Fruit fly (Drosophila melanogaster) whole organism, pupa: Measurements from ENCODE around the gene Sec63.
A peak's percentile ranks its signal among the peaks of the same experiment; 100 is the strongest.

Experiments used
- CG10348 ChIP-seq: fragments of 200-800 bp; sonication (Bioruptor generic); IDR thresholded peaks from 2 replicates; pipeline ENCODE4 v1.3.6; 2022; ENCODE audit warnings: missing biosample characterization, missing genetic modification characterization
- CG12605 ChIP-seq: fragments of 200-800 bp; sonication (Bioruptor generic); IDR thresholded peaks from 2 replicates; pipeline ENCODE4 v1.3.6; 2022; ENCODE audit warnings: missing biosample characterization, missing genetic modification characterization
- CG13204 ChIP-seq: fragments of 200-800 bp; sonication (Bioruptor generic); optimal IDR thresholded peaks from 2 replicates; lab custom pipeline; 2018; ENCODE audit warnings: missing biosample characterization, mild to moderate bottlenecking, missing genetic modification characterization, moderate library complexity
- CG14655 ChIP-seq: fragments of 200-800 bp; sonication (Bioruptor generic); optimal IDR thresholded peaks from 3 replicates; lab custom pipeline; 2017; ENCODE audit warnings: mild to moderate bottlenecking, missing biosample characterization, missing genetic modification reagents, missing genetic modification characterization
- CG15710 ChIP-seq: fragments of 200-800 bp; sonication (Bioruptor generic); optimal IDR thresholded peaks from 2 replicates; lab custom pipeline; 2018; ENCODE audit warnings: missing biosample characterization, mild to moderate bottlenecking, missing genetic modification characterization, moderate library complexity
- CG17806 ChIP-seq: fragments of 200-800 bp; sonication (Bioruptor generic); optimal IDR thresholded peaks from 2 replicates; lab custom pipeline; 2018; ENCODE audit warnings: missing biosample characterization, mild to moderate bottlenecking, missing genetic modification characterization, moderate library complexity
- CG32121 ChIP-seq: fragments of 200-800 bp; sonication (Bioruptor generic); IDR thresholded peaks from 2 replicates; pipeline ENCODE4 v1.3.6; 2022; ENCODE audit warnings: missing biosample characterization, missing genetic modification characterization
- CG34367 ChIP-seq: fragments of 200-800 bp; sonication (Bioruptor generic); optimal IDR thresholded peaks from 2 replicates; lab custom pipeline; 2018; ENCODE audit warnings: missing biosample characterization, mild to moderate bottlenecking, missing genetic modification characterization
- CG4496 ChIP-seq: fragments of 200-800 bp; sonication (Bioruptor generic); IDR thresholded peaks from 3 replicates; pipeline ENCODE4 v1.3.6; 2022; ENCODE audit warnings: missing biosample characterization, missing genetic modification characterization
- CG8159 ChIP-seq: fragments of 200-800 bp; sonication (Bioruptor generic); optimal IDR thresholded peaks from 3 replicates; lab custom pipeline; 2018; ENCODE audit warnings: missing biosample characterization, mild to moderate bottlenecking, missing genetic modification characterization, moderate library complexity
- CG8301 ChIP-seq: fragments of 200-800 bp; sonication (Bioruptor generic); optimal IDR thresholded peaks from 2 replicates; lab custom pipeline; 2018; ENCODE audit warnings: missing biosample characterization, mild to moderate bottlenecking, missing genetic modification characterization
- CG9948 ChIP-seq: fragments of 200-800 bp; sonication (Bioruptor generic); optimal IDR thresholded peaks from 2 replicates; lab custom pipeline; 2018; ENCODE audit warnings: missing biosample characterization, mild to moderate bottlenecking, missing genetic modification characterization, moderate library complexity
- D1 ChIP-seq: fragments of 200-800 bp; sonication (Bioruptor generic); optimal IDR thresholded peaks from 2 replicates; lab custom pipeline; 2018; ENCODE audit warnings: missing biosample characterization, mild to moderate bottlenecking, missing genetic modification characterization, moderate library complexity
- EcR ChIP-seq: fragments of 200-800 bp; sonication (Bioruptor generic); optimal IDR thresholded peaks from 3 replicates; lab custom pipeline; 2019; ENCODE audit warnings: missing biosample characterization, missing genetic modification characterization, mild to moderate bottlenecking, moderate library complexity, missing genetic modification reagents
- Ets98B ChIP-seq: fragments of 200-800 bp; sonication (Bioruptor generic); IDR thresholded peaks from 2 replicates; pipeline ENCODE4 v1.3.6; 2022; ENCODE audit warnings: missing biosample characterization, missing genetic modification characterization
- Pif1A ChIP-seq: fragments of 200-800 bp; sonication (Bioruptor generic); optimal IDR thresholded peaks from 3 replicates; lab custom pipeline; 2016; ENCODE audit warnings: missing biosample characterization, missing genetic modification characterization
- Pif1B ChIP-seq: fragments of 200-800 bp; sonication (Bioruptor generic); optimal IDR thresholded peaks from 3 replicates; lab custom pipeline; 2016; ENCODE audit warnings: missing biosample characterization, missing genetic modification characterization
- Snoo ChIP-seq: fragments of 200-800 bp; sonication (Bioruptor generic); optimal IDR thresholded peaks from 3 replicates; lab custom pipeline; 2017; ENCODE audit warnings: missing biosample characterization, mild to moderate bottlenecking, missing genetic modification characterization, inconsistent platforms
- fd96Ca ChIP-seq: fragments of 200-800 bp; sonication (Bioruptor generic); IDR thresholded peaks from 3 replicates; pipeline ENCODE4 v1.3.6; 2022; ENCODE audit warnings: missing biosample characterization, missing genetic modification characterization
- gl ChIP-seq: fragments of 200-800 bp; sonication (Bioruptor generic); optimal IDR thresholded peaks from 2 replicates; lab custom pipeline; 2018; ENCODE audit warnings: missing biosample characterization, mild to moderate bottlenecking, missing genetic modification characterization
- rn ChIP-seq: fragments of 200-800 bp; sonication (Bioruptor generic); IDR thresholded peaks from 2 replicates; pipeline ENCODE4 v1.3.6; 2022; ENCODE audit warnings: missing biosample characterization, missing genetic modification characterization

Sec63 gene

DNA sequence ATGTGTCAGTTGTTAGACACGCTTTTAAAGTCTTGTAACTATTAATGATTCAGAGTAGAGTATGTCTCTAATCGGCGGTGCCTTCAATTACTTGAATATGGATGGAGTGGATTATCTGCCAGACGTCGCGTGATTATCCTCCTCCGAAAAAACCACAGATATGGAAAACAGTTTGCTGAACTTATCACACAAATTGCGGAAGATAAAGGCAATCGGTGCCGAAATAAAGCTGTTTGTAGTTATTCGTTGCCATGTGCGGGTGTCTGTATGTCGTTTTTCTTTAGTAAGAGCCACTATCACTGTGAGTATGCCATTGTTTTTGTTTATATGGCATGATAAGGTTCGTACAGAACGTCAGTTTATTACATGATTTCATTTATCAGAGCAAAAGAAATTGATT lies 16.4 kb upstream of the Sec63 start:
- TF ChIP-seq CG8159 (tag; lab: Kevin White, UChicago) = no peak
- no peak for TF ChIP-seq D1 (tag; lab: Kevin White, UChicago)
- no peak for TF ChIP-seq fd96Ca (GFP tag; lab: Robert Waterston, UW)
- no peak for TF ChIP-seq Snoo (tag; lab: Kevin White, UChicago)
- TF ChIP-seq CG9948 (tag; lab: Kevin White, UChicago) = no peak
- TF ChIP-seq CG12605 = no peak
- no peak for TF ChIP-seq CG15710 (tag; lab: Kevin White, UChicago)
- no peak for TF ChIP-seq CG4496 (GFP tag; lab: Robert Waterston, UW)
- TF ChIP-seq CG34367 (tag; lab: Kevin White, UChicago) = no peak
- no peak for TF ChIP-seq gl (tag; lab: Kevin White, UChicago)
- no peak for TF ChIP-seq rn (GFP tag; lab: Robert Waterston, UW)
- no peak for TF ChIP-seq CG17806 (tag; lab: Kevin White, UChicago)
- TF ChIP-seq EcR (GFP tag; lab: Kevin White, UChicago) = no peak
- no peak for TF ChIP-seq CG10348 (GFP tag; lab: Robert Waterston, UW)
- TF ChIP-seq CG8301 = no peak
- TF ChIP-seq CG13204 = no peak
- no peak for TF ChIP-seq CG14655 (GFP tag; lab: Kevin White, UChicago)

- peak; percentile 76 for TF ChIP-seq fd96Ca (GFP tag; lab: Robert Waterston, UW)
- TF ChIP-seq CG8159 (tag; lab: Kevin White, UChicago) = peak; percentile 51
- TF ChIP-seq CG4496 (GFP tag; lab: Robert Waterston, UW) = peak; percentile 80
- TF ChIP-seq rn (GFP tag; lab: Robert Waterston, UW) = no peak
- no peak for TF ChIP-seq D1 (tag; lab: Kevin White, UChicago)
- peak; percentile 62 for TF ChIP-seq Snoo (tag; lab: Kevin White, UChicago)
- no peak for TF ChIP-seq Pif1A
- peak; percentile 81 for TF ChIP-seq gl (tag; lab: Kevin White, UChicago)
- TF ChIP-seq CG15710 (tag; lab: Kevin White, UChicago) = peak; percentile 26
- TF ChIP-seq Ets98B = peak; percentile 89
- no peak for TF ChIP-seq CG17806 (tag; lab: Kevin White, UChicago)
- TF ChIP-seq CG13204 = peak; percentile 82
- TF ChIP-seq CG9948 (tag; lab: Kevin White, UChicago) = no peak
- peak; percentile 66 for TF ChIP-seq Pif1B (GFP tag; lab: Kevin White, UChicago)
- TF ChIP-seq CG32121 (GFP tag; lab: Robert Waterston, UW) = peak; percentile 80
- TF ChIP-seq CG34367 (tag; lab: Kevin White, UChicago) = no peak
- no peak for TF ChIP-seq CG8301
- peak; percentile 78 for TF ChIP-seq CG12605
- TF ChIP-seq EcR (GFP tag; lab: Kevin White, UChicago) = peak; percentile 99
- no peak for TF ChIP-seq CG14655 (GFP tag; lab: Kevin White, UChicago)
- TF ChIP-seq CG10348 (GFP tag; lab: Robert Waterston, UW) = no peak
Observed at dm6 chr3L:7344965-7345427, 15.4 kb upstream of the Sec63 start, which contains the start of gene Cln7. Gene Cln7 (minus strand): TSS chr3L:7345183.

DNA sequence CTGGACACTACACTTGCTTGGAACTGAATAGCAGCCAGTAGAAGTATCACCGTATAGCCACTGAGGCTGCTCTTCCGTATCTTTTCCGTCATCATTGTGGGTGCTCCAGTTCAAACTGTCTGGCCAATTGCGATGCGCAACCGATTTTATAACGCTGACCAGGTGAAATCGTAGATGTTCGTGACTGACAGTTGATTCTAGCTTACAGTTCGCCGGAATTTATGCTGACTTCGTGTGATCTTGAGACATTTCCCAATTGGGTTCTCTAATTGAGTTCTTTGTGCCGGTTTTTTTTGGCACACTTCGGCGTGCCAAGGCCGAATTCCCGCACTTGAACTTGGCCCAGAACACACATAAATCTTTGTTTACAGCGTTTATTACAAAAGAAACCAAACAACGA lies 13.4 kb upstream of the Sec63 start, which contains the start of gene CG14834:
TSS of gene CG14834 (minus strand) at position 173 of the 400 bp plus-strand sequence.
- no peak for TF ChIP-seq CG8301
- no peak for TF ChIP-seq CG34367 (tag; lab: Kevin White, UChicago)
- no peak for TF ChIP-seq CG15710 (tag; lab: Kevin White, UChicago)
- TF ChIP-seq rn (GFP tag; lab: Robert Waterston, UW) = no peak
- TF ChIP-seq CG8159 (tag; lab: Kevin White, UChicago) = no peak
- no peak for TF ChIP-seq CG17806 (tag; lab: Kevin White, UChicago)
- no peak for TF ChIP-seq CG14655 (GFP tag; lab: Kevin White, UChicago)
- TF ChIP-seq CG9948 (tag; lab: Kevin White, UChicago) = no peak
- TF ChIP-seq EcR (GFP tag; lab: Kevin White, UChicago) = no peak
- no peak for TF ChIP-seq CG32121 (GFP tag; lab: Robert Waterston, UW)
- TF ChIP-seq gl (tag; lab: Kevin White, UChicago) = no peak
- TF ChIP-seq CG13204 = no peak
- TF ChIP-seq Pif1A = no peak

- TF ChIP-seq Snoo (tag; lab: Kevin White, UChicago) = no peak
- peak; percentile 44 for TF ChIP-seq EcR (GFP tag; lab: Kevin White, UChicago)
- peak; percentile 27; the same call in 2 of the 3 replicates for TF ChIP-seq fd96Ca (GFP tag; lab: Robert Waterston, UW)
- no peak for TF ChIP-seq CG14655 (GFP tag; lab: Kevin White, UChicago)
- no peak for TF ChIP-seq CG10348 (GFP tag; lab: Robert Waterston, UW)
- TF ChIP-seq CG8159 (tag; lab: Kevin White, UChicago) = no peak
- peak; percentile 64 for TF ChIP-seq CG12605
- TF ChIP-seq CG13204 = peak; percentile 61
- TF ChIP-seq Pif1B (GFP tag; lab: Kevin White, UChicago) = no peak
- no peak for TF ChIP-seq CG8301
- peak; percentile 59; the same call in 1 of the 3 replicates for TF ChIP-seq CG4496 (GFP tag; lab: Robert Waterston, UW)
- TF ChIP-seq rn (GFP tag; lab: Robert Waterston, UW) = no peak
- TF ChIP-seq Pif1A = no peak
- peak; percentile 20 for TF ChIP-seq gl (tag; lab: Kevin White, UChicago)
- TF ChIP-seq CG17806 (tag; lab: Kevin White, UChicago) = no peak
- no peak for TF ChIP-seq CG9948 (tag; lab: Kevin White, UChicago)
- TF ChIP-seq CG15710 (tag; lab: Kevin White, UChicago) = peak; percentile 11
- TF ChIP-seq CG34367 (tag; lab: Kevin White, UChicago) = no peak
- peak; percentile 43; the same call in 1 of the 2 replicates for TF ChIP-seq Ets98B
- peak; percentile 25; the same call in 1 of the 2 replicates for TF ChIP-seq CG32121 (GFP tag; lab: Robert Waterston, UW)
- no peak for TF ChIP-seq D1 (tag; lab: Kevin White, UChicago)
- TF ChIP-seq, all 21 proteins: peak for 9
Observed at dm6 chr3L:7347984-7348631, 12.3 kb upstream of the Sec63 start, which contains the start of the genes Srp19 and qm. Gene Srp19 (minus strand): TSS chr3L:7348034. Gene qm (plus strand): TSS chr3L:7348313.
